Worm (Caenorhabditis elegans) whole organism, L1 larva: Measurements from ENCODE around the gene srbc-37.

Experiments used
- C04F5.9 ChIP-seq: sonication (generic microtip); optimal IDR thresholded peaks from 2 replicates; lab custom pipeline; 2016; ENCODE audit warnings: missing genetic modification characterization, missing compliant biosample characterization
- C34B4.2 ChIP-seq: sonication (generic microtip); optimal IDR thresholded peaks from 2 replicates; lab custom pipeline; 2017; ENCODE audit warnings: mild to moderate bottlenecking, missing genetic modification characterization, missing compliant biosample characterization
- F16B12.6 ChIP-seq: fragments of 150-350 bp; optimal IDR thresholded peaks from 2 replicates; lab custom pipeline; 2014; ENCODE audit warnings: missing biosample characterization, missing genetic modification characterization
- Y116A8C.19 ChIP-seq: sonication (generic microtip); optimal IDR thresholded peaks from 2 replicates; lab custom pipeline; 2016; ENCODE audit warnings: missing compliant biosample characterization, missing genetic modification characterization, borderline replicate concordance
- aha-1 ChIP-seq: fragments of 150-350 bp; optimal IDR thresholded peaks from 2 replicates; lab custom pipeline; 2014; ENCODE audit warnings: missing biosample characterization, missing genetic modification characterization
- aly-2 ChIP-seq: fragments of 150-350 bp; optimal IDR thresholded peaks from 2 replicates; lab custom pipeline; 2014; ENCODE audit warnings: missing biosample characterization, missing genetic modification characterization
- ama-1 ChIP-seq: fragments of 150-350 bp; optimal IDR thresholded peaks from 2 replicates; lab custom pipeline; 2014
- ceh-63 ChIP-seq: fragments of 200-800 bp; sonication (Bioruptor generic); optimal IDR thresholded peaks from 2 replicates; lab custom pipeline; 2018; ENCODE audit warnings: mild to moderate bottlenecking, missing genetic modification characterization, missing compliant biosample characterization
- ceh-8 ChIP-seq: fragments of 200-800 bp; sonication (Bioruptor generic); optimal IDR thresholded peaks from 2 replicates; lab custom pipeline; 2018; ENCODE audit warnings: mild to moderate bottlenecking, missing genetic modification characterization, moderate library complexity, missing compliant biosample characterization
- ceh-82 ChIP-seq, 3 experiments: fragments of 150-350 bp in 1 of 3; sonication (generic microtip) in 2 of 3; optimal IDR thresholded peaks; 2 replicates each; lab custom pipeline; 2014 to 2017; ENCODE audit warnings: missing biosample characterization in 3 of 3, missing genetic modification characterization in 3 of 3
- ceh-88 ChIP-seq: fragments of 200-800 bp; sonication (Bioruptor generic); IDR thresholded peaks from 2 replicates; pipeline ENCODE4 v1.3.6; 2022; ENCODE audit warnings: missing genetic modification characterization, missing compliant biosample characterization
- ceh-90 ChIP-seq: sonication (generic microtip); optimal IDR thresholded peaks from 2 replicates; lab custom pipeline; 2016; ENCODE audit warnings: missing genetic modification characterization, missing compliant biosample characterization
- ces-1 ChIP-seq: fragments of 150-350 bp; optimal IDR thresholded peaks from 2 replicates; lab custom pipeline; 2014; ENCODE audit warnings: missing biosample characterization, missing genetic modification reagents, missing genetic modification characterization
- dpl-1 ChIP-seq, 3 experiments: fragments of 150-350 bp in 2 of 3; sonication (generic microtip) in 1 of 3; optimal IDR thresholded peaks; 2 replicates each; lab custom pipeline; 2014 to 2017; ENCODE audit warnings: missing biosample characterization in 3 of 3, missing genetic modification characterization in 3 of 3, missing genetic modification reagents in 3 of 3
- efl-1 ChIP-seq, 4 experiments: fragments of 150-350 bp; optimal IDR thresholded peaks in 3 of 4; peaks in 1 of 4; 1 replicate in 1 of 4; 2 replicates in 3 of 4; lab custom pipeline; 2014; ENCODE audit warnings: missing biosample characterization in 2 of 4, missing genetic modification characterization in 2 of 4, missing genetic modification reagents in 2 of 4
- efl-3 ChIP-seq: fragments of 200-800 bp; sonication (Bioruptor generic); optimal IDR thresholded peaks from 2 replicates; lab custom pipeline; 2018; ENCODE audit warnings: mild to moderate bottlenecking, missing genetic modification characterization, missing compliant biosample characterization
- egl-13 ChIP-seq: sonication (generic microtip); optimal IDR thresholded peaks from 2 replicates; lab custom pipeline; 2016; ENCODE audit warnings: missing genotype, missing genetic modification reagents, missing genetic modification characterization, missing compliant biosample characterization
- elt-2 ChIP-seq: sonication (generic microtip); optimal IDR thresholded peaks from 2 replicates; lab custom pipeline; 2016; ENCODE audit warnings: missing genetic modification characterization, mild to moderate bottlenecking, inconsistent platforms, missing compliant biosample characterization, missing genetic modification reagents
- ets-5 ChIP-seq: fragments of 200-800 bp; sonication (Bioruptor generic); IDR thresholded peaks from 2 replicates; pipeline ENCODE4 v1.3.6; 2022; ENCODE audit warnings: missing genetic modification characterization, missing compliant biosample characterization
- fkh-4 ChIP-seq: sonication (generic microtip); optimal IDR thresholded peaks from 2 replicates; lab custom pipeline; 2016; ENCODE audit warnings: missing compliant biosample characterization, missing genetic modification characterization, borderline replicate concordance
- fkh-8 ChIP-seq: sonication (generic microtip); optimal IDR thresholded peaks from 2 replicates; lab custom pipeline; 2016; ENCODE audit warnings: mild to moderate bottlenecking, missing genetic modification characterization, missing compliant biosample characterization
- fos-1 ChIP-seq: fragments of 150-350 bp; optimal IDR thresholded peaks from 2 replicates; lab custom pipeline; 2014; ENCODE audit warnings: missing biosample characterization, missing genetic modification characterization
- grh-1 ChIP-seq: fragments of 200-800 bp; sonication (Bioruptor generic); IDR thresholded peaks from 2 replicates; pipeline ENCODE4 v1.3.6; 2022; ENCODE audit warnings: missing genetic modification reagents, missing genetic modification characterization, missing compliant biosample characterization
- hlh-17 ChIP-seq: fragments of 200-800 bp; sonication (Bioruptor generic); optimal IDR thresholded peaks from 2 replicates; lab custom pipeline; 2018; ENCODE audit warnings: missing genetic modification characterization, mild to moderate bottlenecking, missing compliant biosample characterization, moderate library complexity, borderline replicate concordance
- hpl-2 ChIP-seq: fragments of 150-350 bp; optimal IDR thresholded peaks from 2 replicates; lab custom pipeline; 2014; ENCODE audit warnings: missing biosample characterization, missing genetic modification reagents, missing genetic modification characterization
- irx-1 ChIP-seq: sonication (generic microtip); optimal IDR thresholded peaks from 2 replicates; lab custom pipeline; 2016; ENCODE audit warnings: missing genetic modification characterization, missing compliant biosample characterization
- isw-1 ChIP-seq: fragments of 200-800 bp; sonication (Bioruptor generic); IDR thresholded peaks from 2 replicates; pipeline ENCODE4 v1.3.6; 2022; ENCODE audit warnings: missing genetic modification characterization, missing compliant biosample characterization
- lin-13 ChIP-seq: fragments of 150-350 bp; optimal IDR thresholded peaks from 2 replicates; lab custom pipeline; 2014; ENCODE audit warnings: missing biosample characterization, missing genetic modification reagents, missing genetic modification characterization
- lin-14 ChIP-seq: fragments of 200-800 bp; sonication (Bioruptor generic); optimal IDR thresholded peaks from 2 replicates; lab custom pipeline; 2018; ENCODE audit warnings: mild to moderate bottlenecking, missing genetic modification characterization, moderate library complexity, missing compliant biosample characterization
- lir-3 ChIP-seq: sonication (generic microtip); optimal IDR thresholded peaks from 2 replicates; lab custom pipeline; 2016; ENCODE audit warnings: mild to moderate bottlenecking, missing genetic modification characterization, moderate library complexity, missing compliant biosample characterization; ENCODE audit not compliant: poor library complexity
- mab-9 ChIP-seq: fragments of 200-800 bp; sonication (Bioruptor generic); IDR thresholded peaks from 2 replicates; pipeline ENCODE4 v1.3.6; 2022; ENCODE audit warnings: missing genetic modification reagents, missing genetic modification characterization, missing compliant biosample characterization
- mef-2 ChIP-seq: fragments of 150-350 bp; optimal IDR thresholded peaks from 2 replicates; lab custom pipeline; 2014; ENCODE audit warnings: missing biosample characterization, missing genetic modification characterization
- nhr-11 ChIP-seq: fragments of 150-350 bp; optimal IDR thresholded peaks from 2 replicates; lab custom pipeline; 2014; ENCODE audit warnings: missing biosample characterization, missing genetic modification characterization
- nhr-19 ChIP-seq: fragments of 200-800 bp; sonication (Bioruptor generic); conservative IDR thresholded peaks from 2 replicates; pipeline ENCODE4 v1.3.6; 2022; ENCODE audit warnings: missing genetic modification characterization, missing compliant biosample characterization
- nhr-28 ChIP-seq: fragments of 150-350 bp; optimal IDR thresholded peaks from 2 replicates; lab custom pipeline; 2014; ENCODE audit warnings: missing biosample characterization, missing genetic modification characterization
- nhr-47 ChIP-seq: sonication (generic microtip); optimal IDR thresholded peaks from 2 replicates; lab custom pipeline; 2016; ENCODE audit warnings: mild to moderate bottlenecking, missing genetic modification characterization, moderate library complexity, missing compliant biosample characterization
- nhr-76 ChIP-seq: sonication (generic microtip); optimal IDR thresholded peaks from 2 replicates; lab custom pipeline; 2017; ENCODE audit warnings: missing biosample characterization, missing genetic modification characterization
- nhr-77 ChIP-seq: fragments of 150-350 bp; optimal IDR thresholded peaks from 2 replicates; lab custom pipeline; 2014; ENCODE audit warnings: missing biosample characterization, missing genetic modification characterization
- nhr-84 ChIP-seq: sonication (generic microtip); optimal IDR thresholded peaks from 2 replicates; lab custom pipeline; 2017; ENCODE audit warnings: missing biosample characterization, missing genetic modification characterization
- pag-3 ChIP-seq: sonication (generic microtip); optimal IDR thresholded peaks from 2 replicates; lab custom pipeline; 2017; ENCODE audit warnings: missing genetic modification characterization, mild to moderate bottlenecking, missing compliant biosample characterization, antibody characterized with exemption, borderline replicate concordance; ENCODE audit not compliant: insufficient read depth
- pax-3 ChIP-seq: fragments of 200-800 bp; sonication (Bioruptor generic); optimal IDR thresholded peaks from 2 replicates; lab custom pipeline; 2018; ENCODE audit warnings: mild to moderate bottlenecking, missing genetic modification characterization, moderate library complexity, missing compliant biosample characterization
- snpc-4 ChIP-seq: fragments of 150-350 bp; optimal IDR thresholded peaks from 2 replicates; lab custom pipeline; 2014; ENCODE audit warnings: missing biosample characterization, missing genetic modification characterization
- swsn-7 ChIP-seq: sonication (generic microtip); optimal IDR thresholded peaks from 2 replicates; lab custom pipeline; 2016; ENCODE audit warnings: missing genetic modification characterization, missing compliant biosample characterization
- tbx-2 ChIP-seq: sonication (generic microtip); optimal IDR thresholded peaks from 2 replicates; lab custom pipeline; 2016; ENCODE audit warnings: missing genetic modification characterization, missing compliant biosample characterization
- tlp-1 ChIP-seq: fragments of 150-350 bp; optimal IDR thresholded peaks from 2 replicates; lab custom pipeline; 2014; ENCODE audit warnings: missing biosample characterization, missing genetic modification characterization
- unc-130 ChIP-seq: fragments of 150-350 bp; optimal IDR thresholded peaks from 2 replicates; lab custom pipeline; 2017; ENCODE audit warnings: missing biosample characterization, missing genetic modification characterization, inconsistent platforms
- unc-30 ChIP-seq: sonication (generic microtip); optimal IDR thresholded peaks from 2 replicates; lab custom pipeline; 2017; ENCODE audit warnings: missing biosample characterization, missing genetic modification characterization
- unc-62 ChIP-seq: fragments of 150-350 bp; optimal IDR thresholded peaks from 2 replicates; lab custom pipeline; 2014; ENCODE audit warnings: missing biosample characterization, missing genetic modification reagents, missing genetic modification characterization
- unc-86 ChIP-seq: sonication (generic microtip); optimal IDR thresholded peaks from 2 replicates; lab custom pipeline; 2016; ENCODE audit warnings: missing genetic modification characterization, missing compliant biosample characterization
- unc-98 ChIP-seq: fragments of 200-800 bp; sonication (Bioruptor generic); IDR thresholded peaks from 2 replicates; pipeline ENCODE4 v1.3.6; 2022; ENCODE audit warnings: missing genetic modification characterization, missing compliant biosample characterization
- vab-15 ChIP-seq: sonication (generic microtip); optimal IDR thresholded peaks from 2 replicates; lab custom pipeline; 2017; ENCODE audit warnings: missing genotype, mild to moderate bottlenecking, missing genetic modification characterization, missing compliant biosample characterization
- xbp-1 ChIP-seq: sonication (generic microtip); optimal IDR thresholded peaks from 2 replicates; lab custom pipeline; 2016; ENCODE audit warnings: missing genetic modification characterization, missing compliant biosample characterization
- zag-1 ChIP-seq: fragments of 150-350 bp; optimal IDR thresholded peaks from 2 replicates; lab custom pipeline; 2014; ENCODE audit warnings: missing biosample characterization, missing genetic modification characterization

srbc-37 gene

ce11 chrV:730216-730615, 27.9 kb downstream of the srbc-37 start:
- peak; percentile 49 for TF ChIP-seq nhr-47 (tag; lab: Kevin White, UChicago)
- no peak for TF ChIP-seq snpc-4
- no peak for TF ChIP-seq mef-2 (tag; lab: Kevin White, UChicago)
- no peak for TF ChIP-seq irx-1 (tag; lab: Kevin White, UChicago)
- TF ChIP-seq unc-30 (tag; lab: Kevin White, UChicago), result no peak
- no peak for TF ChIP-seq tlp-1 (tag; lab: Kevin White, UChicago)
- no peak for TF ChIP-seq fkh-4 (tag; lab: Kevin White, UChicago)
- no peak for TF ChIP-seq lin-13 (GFP tag; lab: Kevin White, UChicago)
- no peak for TF ChIP-seq ceh-82 (tag; optimal IDR thresholded peaks at IDR 0.05; lab: Kevin White, UChicago)
- TF ChIP-seq fkh-8 (tag; lab: Kevin White, UChicago), result no peak
- peak; percentile 71 for TF ChIP-seq lin-14 (GFP tag; lab: Kevin White, UChicago)
- no peak for TF ChIP-seq aha-1 (tag; lab: Kevin White, UChicago)
- peak; percentile 0 for TF ChIP-seq swsn-7 (tag; lab: Kevin White, UChicago)
- TF ChIP-seq C34B4.2, result no peak
- TF ChIP-seq ets-5, result no peak
- no peak for TF ChIP-seq nhr-11 (tag; lab: Kevin White, UChicago)
- no peak for TF ChIP-seq pax-3 (tag; lab: Kevin White, UChicago)
- no peak for TF ChIP-seq nhr-28 (tag; lab: Kevin White, UChicago)
- no peak for TF ChIP-seq fos-1 (tag; lab: Kevin White, UChicago)
- no peak for TF ChIP-seq ceh-8 (GFP tag; lab: Kevin White, UChicago)
- TF ChIP-seq nhr-19 (GFP tag; lab: Robert Waterston, UW), result peak; percentile 94
- TF ChIP-seq ceh-88, result no peak; the same call in 1 of the 2 replicates
- TF ChIP-seq C04F5.9 (tag; lab: Kevin White, UChicago), result peak; percentile 37
- no peak for TF ChIP-seq ceh-63 (GFP tag; lab: Kevin White, UChicago)
- TF ChIP-seq mab-9 (GFP tag; lab: Robert Waterston, UW), result no peak
- TF ChIP-seq elt-2 (tag; lab: Kevin White, UChicago), result peak; percentile 90
- no peak for TF ChIP-seq unc-62 (GFP tag; lab: Kevin White, UChicago)
- TF ChIP-seq zag-1, result no peak
- TF ChIP-seq nhr-77, result no peak
- TF ChIP-seq unc-98 (GFP tag; lab: Robert Waterston, UW), result no peak
- TF ChIP-seq ama-1 (lab: Kevin White, UChicago), result peak; percentile 43
- TF ChIP-seq hlh-17 (GFP tag; lab: Kevin White, UChicago), result no peak
- no peak for TF ChIP-seq ces-1 (GFP tag; lab: Kevin White, UChicago)
- no peak for TF ChIP-seq isw-1 (GFP tag; lab: Robert Waterston, UW)
- no peak for TF ChIP-seq nhr-76 (tag; lab: Kevin White, UChicago)
- TF ChIP-seq efl-1 (optimal IDR thresholded peaks at IDR 0.05; lab: Kevin White, UChicago), result peak in 1 of 2 experiments; percentile 6
- TF ChIP-seq efl-1 (GFP tag; optimal IDR thresholded peaks at IDR 0.05 in 1 of 2; lab: Kevin White, UChicago), result no peak
- TF ChIP-seq nhr-84 (tag; lab: Kevin White, UChicago), result no peak
- no peak for TF ChIP-seq hpl-2
- peak; percentile 63 for TF ChIP-seq tbx-2 (tag; lab: Kevin White, UChicago)
- no peak for TF ChIP-seq unc-130 (tag; lab: Kevin White, UChicago)
- no peak for TF ChIP-seq F16B12.6 (tag; lab: Kevin White, UChicago)
- no peak for TF ChIP-seq egl-13 (tag; lab: Kevin White, UChicago)
- no peak for TF ChIP-seq ceh-90 (tag; lab: Kevin White, UChicago)
- no peak for TF ChIP-seq vab-15
- TF ChIP-seq aly-2 (tag; lab: Kevin White, UChicago), result no peak
- TF ChIP-seq xbp-1 (tag; lab: Kevin White, UChicago), result peak; percentile 5
- no peak for TF ChIP-seq dpl-1 (GFP tag; optimal IDR thresholded peaks at IDR 0.05; lab: Kevin White, UChicago)
- TF ChIP-seq Y116A8C.19 (tag; lab: Kevin White, UChicago), result no peak
- TF ChIP-seq efl-3, result no peak
- no peak for TF ChIP-seq unc-86
- peak; percentile 56; the same call in 1 of the 2 replicates for TF ChIP-seq grh-1 (GFP tag; lab: Robert Waterston, UW)
- no peak for TF ChIP-seq pag-3
- TF ChIP-seq lir-3 (tag; lab: Kevin White, UChicago), result peak; percentile 61
